Worm (Caenorhabditis elegans) whole organism, mixed stage, embryonic: ENCODE data around the gene C50H2.13.

Experiments used
- mab-5 ChIP-seq: fragments of 150-350 bp; optimal IDR thresholded peaks from 2 replicates; lab custom pipeline; 2014; ENCODE audit warnings: missing biosample characterization, missing genetic modification characterization
- nhr-237 ChIP-seq: fragments of 150-350 bp; optimal IDR thresholded peaks from 2 replicates; lab custom pipeline; 2014; ENCODE audit warnings: missing biosample characterization, missing genetic modification characterization
- sptf-1 ChIP-seq: sonication (generic microtip); optimal IDR thresholded peaks from 2 replicates; lab custom pipeline; 2017; ENCODE audit warnings: mild to moderate bottlenecking, missing genetic modification characterization, moderate library complexity, missing compliant biosample characterization
- unc-62 ChIP-seq: fragments of 150-350 bp; optimal IDR thresholded peaks from 2 replicates; lab custom pipeline; 2014; ENCODE audit warnings: missing biosample characterization, missing genetic modification reagents, missing genetic modification characterization

DNA sequence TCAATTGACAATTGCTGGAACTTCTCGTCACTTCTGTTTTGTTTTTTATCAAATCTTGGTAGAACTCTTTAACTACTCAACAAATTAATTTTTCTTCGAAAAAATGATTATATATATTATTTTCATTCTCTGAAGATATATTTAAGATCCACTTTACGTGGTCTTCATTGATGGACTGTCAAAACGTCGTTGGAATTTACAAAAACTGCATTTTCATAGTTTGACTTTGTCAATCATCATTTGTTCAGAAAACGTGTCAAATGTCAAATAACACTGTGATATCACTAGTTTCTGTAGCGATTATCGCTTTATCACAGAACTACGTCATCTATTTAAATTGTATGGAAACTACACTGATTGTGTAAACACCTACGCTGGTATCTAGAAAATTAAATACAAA, 2.0 kb upstream of the C50H2.13 start:
- TF ChIP-seq sptf-1 (tag; lab: Kevin White, UChicago), result no peak
- no peak for TF ChIP-seq unc-62 (GFP tag; lab: Kevin White, UChicago)
- no peak for TF ChIP-seq nhr-237
- no peak for TF ChIP-seq mab-5 (tag; lab: Kevin White, UChicago)
